Worm (Caenorhabditis elegans): ENCODE results near the gene cdkl-1.

The cdkl-1 gene

DNA sequence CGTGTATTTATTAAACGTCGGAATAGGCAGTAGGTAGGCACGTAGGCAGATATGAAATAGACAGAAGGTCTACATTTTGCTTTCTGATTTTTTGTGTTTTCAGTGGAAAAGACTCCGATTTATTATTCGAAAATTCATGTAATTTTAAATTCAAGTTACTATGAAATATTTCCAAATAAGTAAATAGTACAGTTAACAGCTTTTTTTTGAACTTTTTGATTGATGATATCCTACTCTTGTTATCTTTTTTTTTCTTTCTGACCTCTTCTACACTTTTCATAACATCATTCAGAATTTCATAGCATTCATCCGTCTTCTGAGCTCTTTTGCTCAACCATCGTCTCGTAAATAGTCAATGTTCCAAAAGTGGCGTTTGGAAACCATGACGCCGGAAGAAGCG lies at the start of gene cdkl-1:
Gene cdkl-1, plus strand, starts transcription at position 301 of the 400 bp plus-strand sequence.
- no peak for TF ChIP-seq elt-1 (tag; optimal IDR thresholded peaks at IDR 0.05)
- no peak for TF ChIP-seq unc-55 (GFP tag; optimal IDR thresholded peaks at IDR 0.05)
- no peak for TF ChIP-seq nhr-237 (tag; optimal IDR thresholded peaks at IDR 0.05)
- TF ChIP-seq nhr-12 (tag; optimal IDR thresholded peaks at IDR 0.05): no peak
- TF ChIP-seq ztf-11 (tag; optimal IDR thresholded peaks at IDR 0.05): no peak
- TF ChIP-seq lin-39 (tag; optimal IDR thresholded peaks at IDR 0.05): no peak
- TF ChIP-seq snpc-4 (tag; optimal IDR thresholded peaks at IDR 0.05): no peak
- TF ChIP-seq unc-62 (GFP tag; optimal IDR thresholded peaks at IDR 0.05): no peak

DNA sequence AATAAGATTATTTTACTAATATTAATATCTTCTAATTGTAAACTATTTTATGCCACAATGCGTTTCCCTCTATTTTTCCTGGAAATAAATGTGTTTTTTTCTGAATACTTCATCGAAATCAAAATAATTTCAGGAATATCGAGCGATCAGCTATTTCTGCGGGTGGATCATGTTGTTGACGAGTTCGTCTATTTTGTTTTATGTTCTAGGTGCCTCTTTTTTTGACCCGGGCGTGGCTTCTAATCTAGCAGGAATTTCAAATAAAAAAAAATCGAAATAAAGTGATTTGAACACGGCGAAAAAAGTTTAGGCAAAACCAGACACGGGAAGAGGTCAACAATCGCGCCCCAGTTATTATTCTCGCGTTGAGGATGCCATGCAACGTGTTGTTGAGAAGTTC lies 46.8 kb upstream of the cdkl-1 start, which contains the start of gene T04C12.33:
Gene T04C12.33, plus strand, starts transcription at position 301 of the 400 bp plus-strand sequence.
- TF ChIP-seq gmeb-1 (tag; optimal IDR thresholded peaks at IDR 0.05) (no peak), R02D3.7 (tag; optimal IDR thresholded peaks at IDR 0.05) (no peak), nhr-25 (tag; optimal IDR thresholded peaks at IDR 0.05) (no peak), fos-1 (tag; optimal IDR thresholded peaks at IDR 0.05) (no peak), unc-55 (GFP tag; optimal IDR thresholded peaks at IDR 0.05) (no peak)

DNA sequence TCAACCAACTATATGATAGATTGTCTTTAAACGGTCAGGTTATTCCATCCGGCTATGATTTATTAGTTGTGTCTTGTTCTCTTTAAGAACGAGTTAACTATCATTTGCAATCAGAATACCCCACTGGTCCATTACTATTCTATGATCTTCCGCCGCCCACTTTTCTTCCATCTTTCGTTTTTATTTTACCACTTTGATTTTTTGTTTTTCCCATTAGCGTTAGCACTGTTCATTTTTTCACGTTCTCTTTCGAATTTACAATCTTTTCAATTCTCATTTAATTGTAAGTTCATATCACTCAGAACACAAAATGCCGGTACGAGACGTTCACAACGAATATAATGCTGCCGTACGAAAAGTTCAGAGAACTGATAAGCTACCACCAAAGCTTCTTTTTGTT lies 44.9 kb upstream of the cdkl-1 start, which contains the start of gene T04C12.7:
Gene T04C12.7, plus strand, starts transcription at position 301 of the 400 bp plus-strand sequence.
- TF ChIP-seq unc-62 (GFP tag; optimal IDR thresholded peaks at IDR 0.05): no peak
- no peak for TF ChIP-seq unc-39 (tag; optimal IDR thresholded peaks at IDR 0.05)
- no peak for TF ChIP-seq ama-1 (optimal IDR thresholded peaks at IDR 0.05)
- no peak for TF ChIP-seq lin-39 (tag; optimal IDR thresholded peaks at IDR 0.05)
- no peak for TF ChIP-seq crh-2 (tag; optimal IDR thresholded peaks at IDR 0.05)
- no peak for TF ChIP-seq elt-1 (tag; optimal IDR thresholded peaks at IDR 0.05)
- no peak for TF ChIP-seq mdl-1 (tag; optimal IDR thresholded peaks at IDR 0.05)
- no peak for TF ChIP-seq nhr-6 (tag; optimal IDR thresholded peaks at IDR 0.05)
- TF ChIP-seq nhr-12 (tag; optimal IDR thresholded peaks at IDR 0.05): no peak
- TF ChIP-seq ZK546.5 (tag; optimal IDR thresholded peaks at IDR 0.05): no peak
- TF ChIP-seq ztf-1 (GFP tag; conservative IDR thresholded peaks at IDR 0.05): no peak
- no peak for TF ChIP-seq mbf-1 (tag; optimal IDR thresholded peaks at IDR 0.05)
- TF ChIP-seq sma-9 (GFP tag; optimal IDR thresholded peaks at IDR 0.05): no peak
- TF ChIP-seq sma-9 (tag; optimal IDR thresholded peaks at IDR 0.05): no peak
- no peak for TF ChIP-seq elt-3 (tag; optimal IDR thresholded peaks at IDR 0.05)

DNA sequence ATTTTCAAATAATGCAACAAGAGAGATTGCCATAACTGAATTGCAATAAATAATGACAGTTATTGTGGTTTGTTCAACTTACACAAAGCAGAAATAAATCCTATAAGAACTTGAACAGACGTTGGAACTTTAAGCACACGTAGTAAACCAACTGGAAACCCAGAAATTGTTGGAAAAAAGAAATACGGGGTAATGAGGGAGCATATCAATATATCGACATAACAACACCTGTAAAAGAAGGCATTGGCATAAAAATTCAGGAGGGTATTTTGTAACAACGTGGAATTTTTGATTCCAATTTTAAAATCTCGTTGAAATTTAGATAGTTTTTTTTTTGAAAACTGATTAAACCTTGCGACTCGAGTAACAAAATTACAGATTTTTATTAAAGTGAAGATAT lies 42.2 kb upstream of the cdkl-1 start:
- TF ChIP-seq nhr-237 (tag; optimal IDR thresholded peaks at IDR 0.05): no peak
- TF ChIP-seq C34F6.9 (tag; optimal IDR thresholded peaks at IDR 0.05): no peak
- TF ChIP-seq egl-27 (tag; optimal IDR thresholded peaks at IDR 0.05): no peak
- TF ChIP-seq nhr-77 (tag; optimal IDR thresholded peaks at IDR 0.05): no peak
- TF ChIP-seq ztf-1 (GFP tag; conservative IDR thresholded peaks at IDR 0.05): no peak
- no peak for TF ChIP-seq nhr-25 (tag; optimal IDR thresholded peaks at IDR 0.05)
- TF ChIP-seq lsy-2 (tag; optimal IDR thresholded peaks at IDR 0.05): no peak
- TF ChIP-seq ama-1 (optimal IDR thresholded peaks at IDR 0.05): no peak
- TF ChIP-seq zag-1 (tag; optimal IDR thresholded peaks at IDR 0.05): no peak
- TF ChIP-seq nhr-129 (tag; optimal IDR thresholded peaks at IDR 0.05): no peak
- TF ChIP-seq ztf-4 (tag; optimal IDR thresholded peaks at IDR 0.05): no peak
- no peak for TF ChIP-seq F13H6.1 (tag; optimal IDR thresholded peaks at IDR 0.05)
- TF ChIP-seq mab-5 (tag; optimal IDR thresholded peaks at IDR 0.05): no peak
- TF ChIP-seq nhr-6 (tag; optimal IDR thresholded peaks at IDR 0.05): no peak
- TF ChIP-seq ztf-11 (tag; optimal IDR thresholded peaks at IDR 0.05): no peak
- TF ChIP-seq nhr-21 (tag; optimal IDR thresholded peaks at IDR 0.05): no peak
- no peak for TF ChIP-seq nhr-10 (tag; optimal IDR thresholded peaks at IDR 0.05)
- no peak for TF ChIP-seq aly-2 (tag; optimal IDR thresholded peaks at IDR 0.05)

DNA sequence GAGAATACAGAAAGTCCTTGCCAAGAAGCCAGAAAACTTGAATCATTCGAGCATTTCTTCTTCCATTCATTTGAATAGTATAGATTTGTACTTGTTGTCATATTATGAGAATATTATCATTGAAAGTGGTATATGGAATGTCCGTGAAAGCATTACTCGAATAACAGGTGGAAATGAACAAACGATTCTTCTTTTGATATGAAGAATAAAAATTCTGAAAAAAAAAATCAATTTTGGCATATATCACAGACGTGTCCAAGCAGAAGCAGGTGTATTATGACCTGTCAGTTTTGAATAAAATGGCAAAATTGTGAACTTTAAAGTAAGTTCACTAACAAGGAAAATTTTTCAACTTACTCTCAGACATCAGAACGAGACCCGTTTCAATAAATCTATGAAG lies 41.7 kb upstream of the cdkl-1 start, which contains the start of gene srh-75:
Gene srh-75, minus strand, starts transcription at position 101 of the 400 bp plus-strand sequence.
- TF ChIP-seq nhr-129 (tag; optimal IDR thresholded peaks at IDR 0.05) (no peak), sma-9 (GFP tag; optimal IDR thresholded peaks at IDR 0.05) (no peak), sma-9 (tag; optimal IDR thresholded peaks at IDR 0.05) (no peak), Y55F3AM.14 (GFP tag; optimal IDR thresholded peaks at IDR 0.05) (no peak), peb-1 (tag; optimal IDR thresholded peaks at IDR 0.05) (no peak), nhr-237 (tag; optimal IDR thresholded peaks at IDR 0.05) (no peak), mab-5 (tag; optimal IDR thresholded peaks at IDR 0.05) (no peak), zag-1 (tag; optimal IDR thresholded peaks at IDR 0.05) (no peak), lin-11 (tag; optimal IDR thresholded peaks at IDR 0.05) (no peak), nhr-23 (tag; optimal IDR thresholded peaks at IDR 0.05) (no peak), ztf-11 (tag; optimal IDR thresholded peaks at IDR 0.05) (no peak)
